Fruit fly (Drosophila melanogaster) whole organism, larva: Measurements from ENCODE around the gene CG11619.

Experiments
- noc ChIP-seq: fragments of 200-800 bp; sonication (Bioruptor generic); optimal IDR thresholded peaks from 3 replicates; lab custom pipeline; 2019; ENCODE audit warnings: missing biosample characterization, mild to moderate bottlenecking, missing genetic modification characterization, moderate library complexity

Gene CG11619

dm6 chr3L:19015454-19016054 lies 27.4 kb upstream of the CG11619 start:
- peak; percentile 90 for TF ChIP-seq noc (tag; lab: Kevin White, UChicago)

dm6 chr3L:19014802-19015201 lies 26.7 kb upstream of the CG11619 start:
- TF ChIP-seq noc (tag; lab: Kevin White, UChicago) = no peak

- no peak for TF ChIP-seq noc (tag; lab: Kevin White, UChicago)
Observed at dm6 chr3L:19014090-19014489, 26.0 kb upstream of the CG11619 start.

DNA sequence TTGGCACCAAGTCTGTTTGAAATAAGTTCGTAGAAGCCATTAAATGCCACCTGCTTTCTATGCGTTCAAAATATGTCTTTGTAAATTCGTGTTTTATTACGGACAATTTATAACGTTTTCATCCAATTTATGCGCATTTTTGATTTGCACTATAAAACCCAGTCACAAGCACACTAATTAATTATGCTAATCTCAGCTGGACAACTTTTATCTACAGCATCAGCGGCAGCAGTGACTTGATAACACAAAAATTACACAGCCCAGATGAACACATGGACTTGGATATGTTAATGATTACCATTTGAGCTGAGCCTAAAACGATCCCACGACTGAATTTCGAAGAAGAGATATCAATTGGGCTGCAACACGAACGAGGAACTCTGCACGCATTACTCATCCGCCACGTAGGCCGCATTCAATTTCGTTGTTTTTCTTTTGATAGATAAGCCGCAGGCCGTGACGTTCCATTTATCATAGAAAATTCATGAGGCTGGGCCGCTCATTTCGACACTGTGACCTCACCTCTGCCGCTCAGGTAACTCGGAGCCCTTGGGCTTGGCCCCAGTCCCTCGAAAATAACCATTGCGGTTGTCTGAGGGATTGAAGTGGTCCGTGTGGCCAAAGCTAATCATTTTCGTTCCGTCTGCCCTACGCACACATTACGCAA lies 25.1 kb upstream of the CG11619 start:
- TF ChIP-seq noc (tag; lab: Kevin White, UChicago) = no peak

DNA sequence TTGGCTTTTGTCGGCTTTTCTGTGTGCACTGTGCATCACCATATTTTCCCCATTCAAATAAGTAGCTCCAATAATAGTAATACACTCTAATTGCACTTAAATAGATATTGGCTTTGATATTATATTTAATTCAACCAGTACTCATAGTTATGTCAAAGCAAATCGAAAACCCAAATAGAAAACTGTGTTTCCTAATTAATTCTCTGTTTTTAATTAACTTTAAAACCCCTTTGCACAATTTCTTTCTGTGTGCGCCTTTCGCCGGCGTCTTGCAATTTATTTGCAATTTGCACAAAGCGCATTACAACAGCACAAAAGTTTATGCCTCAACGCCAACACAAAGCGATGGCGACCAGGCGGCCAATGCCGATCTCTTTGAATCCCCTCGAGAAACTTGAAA lies 23.1 kb upstream of the CG11619 start:
- no peak for TF ChIP-seq noc (tag; lab: Kevin White, UChicago)

DNA sequence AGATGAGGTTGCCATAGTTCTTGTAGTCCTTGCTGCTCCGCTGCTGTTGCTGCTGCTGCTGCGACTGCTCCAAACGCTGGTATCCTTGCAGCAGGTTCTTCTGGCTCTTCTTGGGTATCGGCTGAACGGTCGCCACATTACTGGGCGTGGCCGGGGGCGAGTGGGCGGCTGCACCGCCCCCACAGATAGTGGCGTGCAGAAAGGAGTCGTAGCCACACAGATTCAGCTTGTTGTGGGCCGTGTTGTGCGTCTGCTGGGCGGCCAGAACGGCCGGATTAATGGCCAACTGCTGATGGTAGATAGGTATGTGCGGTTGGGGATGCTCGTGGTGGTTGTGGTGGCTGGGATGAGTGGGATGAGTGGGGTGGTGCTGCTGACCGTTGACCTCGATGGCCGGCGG lies 17.3 kb upstream of the CG11619 start:
- no peak for TF ChIP-seq noc (tag; lab: Kevin White, UChicago)

- no peak for TF ChIP-seq noc (tag; lab: Kevin White, UChicago)
Observed at dm6 chr3L:19004120-19004519, 16.0 kb upstream of the CG11619 start.

DNA sequence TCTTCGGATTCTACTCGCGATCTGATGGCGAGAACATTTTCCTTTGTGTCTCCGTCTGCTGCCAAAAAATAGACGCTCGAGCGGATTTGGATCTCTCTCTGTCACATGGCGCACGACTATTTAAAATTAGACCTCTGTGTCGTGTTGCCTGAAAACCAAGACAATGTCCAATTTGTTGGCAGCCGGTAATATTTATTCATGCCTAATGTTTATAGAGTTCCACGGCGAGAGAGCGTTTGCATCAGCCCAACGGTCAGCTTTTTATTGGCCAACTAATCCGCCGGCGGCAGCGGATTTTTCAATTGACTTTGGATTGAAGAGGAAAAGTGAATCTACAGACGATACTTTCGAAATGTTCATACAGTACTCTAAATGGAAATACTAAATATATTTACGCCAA lies 15.1 kb upstream of the CG11619 start, which contains the start of gene SmydA-2:
TSS of gene SmydA-2 (minus strand) at position 33 of the 400 bp plus-strand sequence.
- TF ChIP-seq noc (tag; lab: Kevin White, UChicago) = no peak

- TF ChIP-seq noc (tag; lab: Kevin White, UChicago) = no peak
Observed at dm6 chr3L:19000413-19000812, 12.3 kb upstream of the CG11619 start, which contains the start of gene CG3808. Gene CG3808 (minus strand): TSS chr3L:19000608.

DNA sequence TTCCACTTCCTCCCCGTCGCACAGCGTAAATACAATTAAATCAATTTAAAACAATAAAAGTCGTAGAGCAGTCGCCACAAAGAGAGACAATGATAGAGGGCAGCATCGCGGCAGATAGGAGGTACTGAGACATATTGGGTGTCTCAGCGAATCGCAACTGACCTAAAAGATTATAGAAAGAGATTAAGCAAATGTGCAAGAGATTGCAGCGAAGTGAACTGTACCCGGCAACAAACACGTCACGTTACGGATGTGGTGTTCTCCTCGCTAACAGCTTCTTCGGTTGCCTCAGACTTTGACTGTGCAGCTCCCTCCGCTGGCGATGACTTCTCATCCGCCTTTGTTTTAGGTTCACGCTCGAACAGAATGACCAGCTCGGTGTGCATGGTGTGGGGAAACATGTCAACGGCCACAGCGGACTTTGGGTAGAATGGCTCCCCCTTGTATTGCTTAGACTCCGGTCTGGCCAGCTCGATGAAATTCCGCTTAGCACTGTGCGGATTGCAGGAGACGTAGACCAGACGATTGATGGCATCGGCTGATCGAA lies 10.2 kb upstream of the CG11619 start:
- peak; percentile 3 for TF ChIP-seq noc (tag; lab: Kevin White, UChicago)

DNA sequence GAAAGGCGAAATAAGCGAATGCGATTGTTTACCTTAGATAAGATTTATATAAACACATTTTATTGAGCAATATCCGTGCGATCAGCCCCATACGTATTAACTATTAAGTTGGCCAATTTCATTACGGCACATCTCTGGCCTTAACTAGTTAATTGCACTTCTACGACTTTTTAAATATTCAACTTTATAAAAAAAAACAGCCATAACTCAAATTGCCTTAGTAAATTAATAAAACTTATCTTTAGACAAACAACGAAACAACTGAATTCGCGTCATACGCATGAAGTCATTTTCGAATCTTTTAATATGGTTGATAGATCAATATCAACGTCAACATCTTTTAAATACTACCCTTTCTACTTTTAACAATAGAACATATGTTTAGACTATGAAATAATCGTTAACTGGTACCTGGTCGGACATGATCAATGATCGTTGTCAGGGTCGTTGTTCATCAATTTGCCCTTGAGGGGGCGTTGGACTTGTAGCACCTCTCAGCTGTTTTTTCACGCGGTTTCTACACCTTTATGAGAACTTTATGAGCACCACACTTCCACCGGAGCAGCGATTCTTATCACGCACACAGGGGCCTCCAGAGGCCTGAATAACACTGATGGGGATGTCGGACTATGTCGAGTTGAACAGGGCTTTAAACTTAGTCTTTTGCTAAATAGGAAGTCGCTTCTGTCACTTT lies 9.6 kb upstream of the CG11619 start, which contains the start of gene CG18135:
TSS of gene CG18135 (minus strand) at position 694 of the 694 bp plus-strand sequence.
- TF ChIP-seq noc (tag; lab: Kevin White, UChicago) = no peak

DNA sequence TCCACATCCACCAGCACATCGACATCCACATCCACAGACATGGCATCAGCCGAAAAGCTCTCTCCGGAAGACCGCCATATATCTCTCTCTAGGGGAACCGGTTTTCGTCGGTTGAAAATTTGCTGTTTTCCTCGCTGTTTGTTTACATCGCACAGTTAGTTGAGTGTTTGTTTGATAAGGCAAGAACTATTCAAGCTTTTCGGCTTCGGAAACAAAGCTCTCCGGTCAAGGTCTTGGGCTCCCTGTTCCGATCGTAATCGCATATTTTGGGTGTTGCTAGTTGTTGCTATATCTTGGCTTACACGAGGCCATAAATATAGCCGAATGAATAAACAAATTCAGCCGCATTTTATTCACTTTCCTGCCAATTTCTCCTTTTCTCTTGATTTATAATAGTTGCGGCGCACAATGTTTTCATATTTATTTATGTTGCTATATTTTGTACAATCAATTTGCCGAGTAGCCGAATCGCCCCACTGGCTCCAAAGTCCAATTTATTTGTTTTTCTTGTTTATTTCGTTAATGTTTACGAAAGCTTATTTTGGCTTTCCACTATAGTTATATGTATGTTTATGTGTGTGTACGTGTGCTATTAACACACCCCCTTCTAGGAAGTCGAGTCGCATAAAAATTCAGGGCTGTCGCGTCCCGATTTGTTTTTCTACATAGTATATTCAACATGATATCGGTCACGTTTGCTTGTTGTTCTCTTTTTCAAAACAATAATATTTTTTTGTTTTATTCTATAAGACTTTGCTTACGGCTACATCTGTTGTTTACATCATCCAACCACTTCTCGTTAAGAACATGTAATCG lies 8.9 kb upstream of the CG11619 start:
- TF ChIP-seq noc (tag; lab: Kevin White, UChicago) = peak; percentile 57

DNA sequence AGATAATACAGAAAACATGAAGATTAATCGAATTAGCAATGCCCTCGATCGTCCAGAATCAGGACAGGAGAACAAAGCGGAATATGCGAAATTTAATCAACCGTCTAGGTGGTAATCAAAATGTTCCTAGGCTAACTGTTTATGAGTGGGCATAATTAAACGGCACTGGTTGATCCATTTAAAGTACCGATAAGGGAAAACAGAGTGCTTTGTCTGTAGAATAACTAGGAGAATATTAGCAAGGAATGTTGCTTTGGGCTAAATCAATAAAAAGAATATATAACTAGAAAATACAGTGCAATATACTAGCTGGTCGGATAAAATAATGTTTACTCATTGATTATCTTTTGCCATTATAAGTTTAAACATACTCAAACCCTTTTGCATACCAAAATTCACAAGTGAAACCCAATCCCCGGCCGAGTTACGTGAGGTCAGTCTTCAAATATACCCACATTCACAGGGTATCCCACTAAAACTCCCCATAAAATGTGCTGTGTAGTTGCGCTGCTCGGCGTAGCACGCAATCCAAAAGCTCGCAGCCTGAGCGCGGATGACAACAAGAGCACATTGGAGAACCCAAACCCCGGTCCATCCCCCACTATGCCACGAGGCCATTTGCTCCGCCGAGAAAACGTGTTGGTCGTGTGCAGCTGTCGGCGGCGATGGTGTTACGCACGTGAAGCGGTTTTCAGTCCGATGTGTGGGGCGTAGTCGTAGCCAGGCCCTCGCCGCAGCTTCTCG lies 8.1 kb upstream of the CG11619 start:
- TF ChIP-seq noc (tag; lab: Kevin White, UChicago) = peak; percentile 90

DNA sequence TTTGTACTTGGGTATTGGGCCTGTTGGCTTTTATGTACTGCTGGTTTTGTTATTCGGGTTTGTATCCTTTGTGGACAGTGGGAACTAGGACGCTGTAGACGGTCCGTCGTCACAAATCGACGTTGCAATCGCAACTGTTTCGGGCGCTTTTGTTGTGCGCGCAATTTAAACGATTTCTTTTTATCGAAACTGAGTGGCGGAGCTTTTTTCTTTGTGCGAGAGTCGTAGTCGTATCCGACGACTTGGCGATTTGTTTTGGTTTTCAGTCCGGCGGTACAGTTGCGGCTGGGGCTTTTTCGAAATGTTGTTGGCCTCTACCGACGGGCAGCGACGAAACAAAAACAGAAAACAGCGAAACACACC lies 7.5 kb upstream of the CG11619 start:
- no peak for TF ChIP-seq noc (tag; lab: Kevin White, UChicago)

dm6 chr3L:18994505-18994969 lies 6.4 kb upstream of the CG11619 start:
- TF ChIP-seq noc (tag; lab: Kevin White, UChicago) = peak; percentile 91
